Fruit fly (Drosophila melanogaster): ENCODE measurements around the gene Trf2.
A peak's percentile ranks its signal among the peaks of the same experiment; 100 is the strongest.

Gene Trf2

DNA sequence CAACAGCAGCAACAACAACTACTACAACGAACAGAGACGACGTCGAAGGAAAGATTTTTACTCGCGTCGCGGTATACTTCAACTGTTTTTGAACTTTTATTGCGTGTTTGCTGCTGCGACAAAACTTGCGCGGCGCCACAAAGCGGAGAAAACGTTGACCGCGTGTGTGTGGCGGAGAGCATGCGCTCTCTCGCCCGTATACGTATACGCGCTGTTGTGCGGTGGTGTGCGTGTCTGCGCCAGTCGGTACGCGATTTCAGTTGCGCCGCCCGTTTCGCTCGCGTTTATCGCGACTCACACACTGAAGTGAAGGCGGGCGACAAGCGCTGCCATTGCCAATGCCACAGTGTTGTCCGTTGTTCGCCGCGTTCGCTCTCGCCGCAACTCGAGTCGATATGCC is 721 bp downstream of the Trf2 start (continued):
- TF ChIP-seq CG6854 (GFP tag; optimal IDR thresholded peaks at IDR 0.05) (peak; percentile 76), scrt (GFP tag; optimal IDR thresholded peaks at IDR 0.05) (peak; percentile 73), ind (GFP tag; optimal IDR thresholded peaks at IDR 0.05) (no peak), hkb (optimal IDR thresholded peaks at IDR 0.05) (no peak), hkb (GFP tag; IDR thresholded peaks at IDR 0.05) (peak; percentile 72), Lim3 (GFP tag; IDR thresholded peaks at IDR 0.05) (no peak), chif (GFP tag; optimal IDR thresholded peaks at IDR 0.05) (no peak), grau (tag; optimal IDR thresholded peaks at IDR 0.05) (peak; percentile 39), odd (GFP tag; optimal IDR thresholded peaks at IDR 0.05) (peak; percentile 52), Stat92E (GFP tag; optimal IDR thresholded peaks at IDR 0.05) (no peak), lmd (GFP tag; IDR thresholded peaks at IDR 0.05) (no peak), bigmax (GFP tag; optimal IDR thresholded peaks at IDR 0.05) (peak; percentile 3), tap (tag; optimal IDR thresholded peaks at IDR 0.05) (peak; percentile 35), mirr (GFP tag; optimal IDR thresholded peaks at IDR 0.05) (peak; percentile 98), otp (GFP tag; IDR thresholded peaks at IDR 0.05) (peak; percentile 54; the same call in 1 of the 3 replicates), Kr (GFP tag; optimal IDR thresholded peaks at IDR 0.05) (no peak), NFAT (GFP tag; IDR thresholded peaks at IDR 0.05) (peak; percentile 87), CG7786 (GFP tag; optimal IDR thresholded peaks at IDR 0.05) (no peak), Asciz (GFP tag; optimal IDR thresholded peaks at IDR 0.05) (no peak), CG9876 (GFP tag; optimal IDR thresholded peaks at IDR 0.05) (no peak), Adf1 (GFP tag; IDR thresholded peaks at IDR 0.05) (peak; percentile 93), CG16863 (GFP tag; optimal IDR thresholded peaks at IDR 0.05) (no peak), CG13296 (GFP tag; optimal IDR thresholded peaks at IDR 0.05) (peak; percentile 86), dysf (GFP tag; IDR thresholded peaks at IDR 0.05) (peak; percentile 53; the same call in 2 of the 3 replicates), nau (GFP tag; optimal IDR thresholded peaks at IDR 0.05) (no peak), knrl (GFP tag; IDR thresholded peaks at IDR 0.05; ENCODE audit: partially characterized antibody) (no peak), MBD-R2 (GFP tag; IDR thresholded peaks at IDR 0.05) (peak; percentile 57), Side (GFP tag; optimal IDR thresholded peaks at IDR 0.05) (peak; percentile 37), seq (GFP tag; IDR thresholded peaks at IDR 0.05) (peak; percentile 67; the same call in 1 of the 2 replicates), zen2 (GFP tag; IDR thresholded peaks at IDR 0.05; ENCODE audit: partially characterized antibody) (no peak), zfh1 (GFP tag; IDR thresholded peaks at IDR 0.05) (peak; percentile 49; the same call in 1 of the 3 replicates), CG11085 (GFP tag; IDR thresholded peaks at IDR 0.05) (peak; percentile 79; the same call in 1 of the 2 replicates), CG13424 (tag; optimal IDR thresholded peaks at IDR 0.05) (peak; percentile 34), CG4854 (GFP tag; optimal IDR thresholded peaks at IDR 0.05) (no peak), ken (GFP tag; IDR thresholded peaks at IDR 0.05) (0 out of 3 replicates have a peak, but pooled peaks have one; percentile 46), CG17612 (GFP tag; IDR thresholded peaks at IDR 0.05) (peak; percentile 25; the same call in 1 of the 2 replicates), E2f2 (GFP tag; IDR thresholded peaks at IDR 0.05) (peak; percentile 47), so (GFP tag; IDR thresholded peaks at IDR 0.05) (peak; percentile 90; the same call in 2 of the 3 replicates), ara (GFP tag; IDR thresholded peaks at IDR 0.05) (no peak), amos (GFP tag; IDR thresholded peaks at IDR 0.05; ENCODE audit: partially characterized antibody) (peak; percentile 20; the same call in 1 of the 2 replicates), unc-4 (GFP tag; IDR thresholded peaks at IDR 0.05; ENCODE audit: partially characterized antibody) (no peak), ci (GFP tag; IDR thresholded peaks at IDR 0.05) (peak; percentile 96), CG6765 (GFP tag; optimal IDR thresholded peaks at IDR 0.05) (peak; percentile 90), run (tag; optimal IDR thresholded peaks at IDR 0.05) (peak; percentile 27), CG8924 (tag; optimal IDR thresholded peaks at IDR 0.05) (peak; percentile 70), CG18599 (GFP tag; optimal IDR thresholded peaks at IDR 0.05) (peak; percentile 76), CG34422 (GFP tag; IDR thresholded peaks at IDR 0.05) (peak; percentile 78; the same call in 1 of the 3 replicates), CG2199 (GFP tag; IDR thresholded peaks at IDR 0.05) (0 out of 3 replicates have a peak, but pooled peaks have one; percentile 39), ham (GFP tag; IDR thresholded peaks at IDR 0.05) (peak; percentile 42; the same call in 1 of the 2 replicates), CG15601 (tag; optimal IDR thresholded peaks at IDR 0.05) (peak; percentile 26), cg (GFP tag; optimal IDR thresholded peaks at IDR 0.05) (peak; percentile 95)

All from whole organism, embryonic.